Fruit fly (Drosophila melanogaster): ENCODE data around the gene CG2931.

- TF ChIP-seq CG11902 (GFP tag; optimal IDR thresholded peaks at IDR 0.05) (no peak), Eip75B (GFP tag; optimal IDR thresholded peaks at IDR 0.05) (no peak), Hr39 (GFP tag; optimal IDR thresholded peaks at IDR 0.05) (no peak), CG32006 (GFP tag; optimal IDR thresholded peaks at IDR 0.05) (no peak), achi (GFP tag; optimal IDR thresholded peaks at IDR 0.05) (no peak), CG7368 (GFP tag; optimal IDR thresholded peaks at IDR 0.05) (no peak), dac (GFP tag; optimal IDR thresholded peaks at IDR 0.05) (no peak), CG3919 (GFP tag; optimal IDR thresholded peaks at IDR 0.05) (no peak)
Measured at dm6 chr3R:5570635-5571436, 2.4 kb upstream of the CG2931 start, which contains the start of gene CRMP.

Data from whole organism, prepupa.